Worm (Caenorhabditis elegans): ENCODE results near the gene srt-50.

srt-50 gene

ce11 chrIV:15114324-15114723 is 39.8 kb downstream of the srt-50 start, which contains the start of gene M199.135:
TSS of gene M199.135 (plus strand) at chrIV:15114624.
- no peak for TF ChIP-seq ceh-28 (tag; optimal IDR thresholded peaks at IDR 0.05)
- no peak for TF ChIP-seq tbx-2 (tag; optimal IDR thresholded peaks at IDR 0.05)

- TF ChIP-seq tbx-2 (tag; optimal IDR thresholded peaks at IDR 0.05) (no peak), mml-1 (tag; optimal IDR thresholded peaks at IDR 0.05) (no peak), nhr-23 (tag; optimal IDR thresholded peaks at IDR 0.05) (no peak), pha-4 (tag; optimal IDR thresholded peaks at IDR 0.05) (no peak), sea-2 (GFP tag; optimal IDR thresholded peaks at IDR 0.05) (no peak)
Observed at ce11 chrIV:15118390-15118789, 43.9 kb downstream of the srt-50 start, which contains the start of gene M199.136. TSS of gene M199.136 (plus strand) at chrIV:15118690.

ce11 chrIV:15119268-15119667 is 44.8 kb downstream of the srt-50 start:
- TF ChIP-seq nhr-77 (tag; optimal IDR thresholded peaks at IDR 0.05): no peak
- TF ChIP-seq mml-1 (tag; optimal IDR thresholded peaks at IDR 0.05): no peak
- TF ChIP-seq elt-1 (tag; optimal IDR thresholded peaks at IDR 0.05): no peak
- TF ChIP-seq elt-2 (tag; optimal IDR thresholded peaks at IDR 0.05): no peak
- no peak for TF ChIP-seq nhr-28 (tag; optimal IDR thresholded peaks at IDR 0.05)
- no peak for TF ChIP-seq zag-1 (tag; optimal IDR thresholded peaks at IDR 0.05)
- no peak for TF ChIP-seq nhr-67 (tag; optimal IDR thresholded peaks at IDR 0.05)
- no peak for TF ChIP-seq nhr-237 (tag; optimal IDR thresholded peaks at IDR 0.05)
- no peak for TF ChIP-seq unc-39 (tag; optimal IDR thresholded peaks at IDR 0.05)
- no peak for TF ChIP-seq fkh-10 (GFP tag; optimal IDR thresholded peaks at IDR 0.05)
- TF ChIP-seq aly-2 (tag; optimal IDR thresholded peaks at IDR 0.05): no peak
- no peak for TF ChIP-seq snpc-4 (tag; optimal IDR thresholded peaks at IDR 0.05)
- TF ChIP-seq ceh-28 (tag; optimal IDR thresholded peaks at IDR 0.05): no peak
- no peak for TF ChIP-seq fkh-2 (tag; optimal IDR thresholded peaks at IDR 0.05)
- TF ChIP-seq jun-1 (tag; optimal IDR thresholded peaks at IDR 0.05): no peak
- no peak for TF ChIP-seq hmg-11 (tag; optimal IDR thresholded peaks at IDR 0.05)
- no peak for TF ChIP-seq lsy-12 (tag; optimal IDR thresholded peaks at IDR 0.05)

- TF ChIP-seq snpc-4 (tag; optimal IDR thresholded peaks at IDR 0.05): no peak
- TF ChIP-seq pha-4 (tag; optimal IDR thresholded peaks at IDR 0.05): no peak
- TF ChIP-seq ztf-11 (tag; optimal IDR thresholded peaks at IDR 0.05): no peak
- TF ChIP-seq mdl-1 (tag; optimal IDR thresholded peaks at IDR 0.05): no peak
- TF ChIP-seq nhr-77 (tag; optimal IDR thresholded peaks at IDR 0.05): no peak
- TF ChIP-seq skn-1 (tag; optimal IDR thresholded peaks at IDR 0.05): no peak
- no peak for TF ChIP-seq elt-1 (tag; optimal IDR thresholded peaks at IDR 0.05)
- no peak for TF ChIP-seq sea-2 (GFP tag; optimal IDR thresholded peaks at IDR 0.05)
- TF ChIP-seq nhr-237 (tag; optimal IDR thresholded peaks at IDR 0.05): no peak
Observed at ce11 chrIV:15120746-15121145, 46.3 kb downstream of the srt-50 start, which contains the start of gene clec-189. TSS of gene clec-189 (plus strand) at chrIV:15120837.

- no peak for TF ChIP-seq pha-4 (tag; optimal IDR thresholded peaks at IDR 0.05)
- TF ChIP-seq unc-62 (GFP tag; optimal IDR thresholded peaks at IDR 0.05): no peak
- no peak for TF ChIP-seq nhr-23 (tag; optimal IDR thresholded peaks at IDR 0.05)
Observed at ce11 chrIV:15122882-15123281, 48.4 kb downstream of the srt-50 start, which contains the start of gene M199.7. TSS of gene M199.7 (plus strand) at chrIV:15123182.

- TF ChIP-seq ztf-4 (tag; optimal IDR thresholded peaks at IDR 0.05) (no peak), ceh-28 (tag; optimal IDR thresholded peaks at IDR 0.05) (no peak), nhr-43 (tag; optimal IDR thresholded peaks at IDR 0.05; ENCODE audit: poor library complexity, severe bottlenecking) (no peak), nhr-76 (tag; optimal IDR thresholded peaks at IDR 0.05) (no peak)
Observed at ce11 chrIV:15126021-15126420, 51.5 kb downstream of the srt-50 start, which contains the start of gene clec-190. TSS of gene clec-190 (minus strand) at chrIV:15126121.

ce11 chrIV:15127731-15128130 is 53.2 kb downstream of the srt-50 start, which contains the start of gene M199.9:
TSS of gene M199.9 (minus strand) at chrIV:15127831.
- TF ChIP-seq nhr-237 (tag; optimal IDR thresholded peaks at IDR 0.05) (no peak), zag-1 (tag; optimal IDR thresholded peaks at IDR 0.05) (no peak), ztf-4 (tag; optimal IDR thresholded peaks at IDR 0.05) (no peak), nhr-28 (tag; optimal IDR thresholded peaks at IDR 0.05) (no peak), elt-1 (tag; optimal IDR thresholded peaks at IDR 0.05) (no peak), nhr-76 (tag; optimal IDR thresholded peaks at IDR 0.05) (no peak), ama-1 (optimal IDR thresholded peaks at IDR 0.05) (no peak), daf-12 (tag; optimal IDR thresholded peaks at IDR 0.05) (no peak), ZK546.5 (tag; optimal IDR thresholded peaks at IDR 0.05) (no peak), nhr-25 (tag; optimal IDR thresholded peaks at IDR 0.05) (no peak), R02D3.7 (tag; optimal IDR thresholded peaks at IDR 0.05) (no peak), elt-2 (tag; optimal IDR thresholded peaks at IDR 0.05) (no peak), pqm-1 (tag; optimal IDR thresholded peaks at IDR 0.05) (no peak), nhr-67 (tag; optimal IDR thresholded peaks at IDR 0.05) (no peak), ceh-9 (tag; optimal IDR thresholded peaks at IDR 0.05) (no peak), aly-2 (tag; optimal IDR thresholded peaks at IDR 0.05) (no peak), mml-1 (tag; optimal IDR thresholded peaks at IDR 0.05) (no peak), nhr-43 (tag; optimal IDR thresholded peaks at IDR 0.05; ENCODE audit: poor library complexity, severe bottlenecking) (no peak), nhr-23 (tag; optimal IDR thresholded peaks at IDR 0.05) (no peak), ceh-82 (tag; optimal IDR thresholded peaks at IDR 0.05) (no peak)

Data from whole organism, L3 larva.